Worm (Caenorhabditis elegans): ENCODE measurements around the gene T06F4.1.

- TF ChIP-seq flt-1 (GFP tag; IDR thresholded peaks at IDR 0.05) (no peak), hnd-1 (tag; optimal IDR thresholded peaks at IDR 0.05) (no peak)
Observed at ce11 chrX:4072501-4072900, 6.7 kb downstream of the T06F4.1 start.

Data from whole organism, early embryonic.